Worm (Caenorhabditis elegans): ENCODE results near the gene droe-8.

Gene droe-8

DNA sequence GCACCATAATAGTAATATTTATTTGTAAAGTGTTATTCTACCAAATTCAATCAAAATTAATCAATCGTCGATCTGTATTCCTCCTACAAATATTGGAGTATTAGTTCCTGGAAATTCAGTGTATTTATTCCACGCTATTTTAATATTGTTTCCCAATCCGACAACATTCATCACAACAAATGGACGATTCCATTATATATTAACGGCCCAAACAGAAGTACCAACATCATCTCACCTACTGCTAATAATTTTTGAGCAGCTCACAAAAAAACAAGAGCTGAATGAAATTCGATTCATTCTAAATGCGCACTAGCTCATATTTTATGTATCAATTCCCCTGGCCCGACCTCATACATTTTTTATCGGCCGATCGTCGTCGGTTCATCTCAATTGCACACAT, 40.7 kb downstream of the droe-8 start:
- TF ChIP-seq ceh-36 (tag; optimal IDR thresholded peaks at IDR 0.05) (no peak), B0310.2 (tag; optimal IDR thresholded peaks at IDR 0.05) (no peak), F13C5.2 (tag; optimal IDR thresholded peaks at IDR 0.05) (no peak), ets-7 (tag; optimal IDR thresholded peaks at IDR 0.05) (no peak), ceh-13 (GFP tag; optimal IDR thresholded peaks at IDR 0.05) (no peak)

- no peak for TF ChIP-seq hmg-4 (GFP tag; optimal IDR thresholded peaks at IDR 0.05)
- TF ChIP-seq scrt-1 (GFP tag; IDR thresholded peaks at IDR 0.05) = no peak
Observed at ce11 chrV:8767493-8767892, 41.2 kb downstream of the droe-8 start.

- TF ChIP-seq ceh-36 (tag; optimal IDR thresholded peaks at IDR 0.05) = no peak
- TF ChIP-seq tbx-11 (GFP tag; IDR thresholded peaks at IDR 0.05) = no peak
- TF ChIP-seq B0310.2 (tag; optimal IDR thresholded peaks at IDR 0.05) = no peak
- TF ChIP-seq ceh-13 (GFP tag; optimal IDR thresholded peaks at IDR 0.05) = no peak
- no peak for TF ChIP-seq ama-1 (optimal IDR thresholded peaks at IDR 0.05)
- no peak for TF ChIP-seq aly-1 (tag; optimal IDR thresholded peaks at IDR 0.05)
- TF ChIP-seq ets-7 (tag; optimal IDR thresholded peaks at IDR 0.05) = no peak
- no peak for TF ChIP-seq hmg-4 (GFP tag; optimal IDR thresholded peaks at IDR 0.05)
- no peak for TF ChIP-seq hnd-1 (tag; optimal IDR thresholded peaks at IDR 0.05)
- no peak for TF ChIP-seq flt-1 (GFP tag; IDR thresholded peaks at IDR 0.05)
- no peak for TF ChIP-seq sea-1 (GFP tag; conservative IDR thresholded peaks at IDR 0.05)
- no peak for TF ChIP-seq pes-1 (GFP tag; IDR thresholded peaks at IDR 0.05)
- TF ChIP-seq hmbx-1 (tag; optimal IDR thresholded peaks at IDR 0.05) = no peak
- no peak for TF ChIP-seq tra-4 (tag; optimal IDR thresholded peaks at IDR 0.05)
- no peak for TF ChIP-seq F13C5.2 (tag; optimal IDR thresholded peaks at IDR 0.05)
- no peak for TF ChIP-seq tbx-37 (GFP tag; conservative IDR thresholded peaks at IDR 0.05)
- no peak for TF ChIP-seq scrt-1 (GFP tag; IDR thresholded peaks at IDR 0.05)
Observed at ce11 chrV:8768481-8768959, 42.2 kb downstream of the droe-8 start, which contains the start of gene B0507.3. Gene B0507.3 (plus strand): TSS chrV:8768909.

ce11 chrV:8769154-8769553, 42.8 kb downstream of the droe-8 start:
- TF ChIP-seq flt-1 (GFP tag; IDR thresholded peaks at IDR 0.05) (no peak), sea-1 (GFP tag; conservative IDR thresholded peaks at IDR 0.05) (no peak), hnd-1 (tag; optimal IDR thresholded peaks at IDR 0.05) (no peak), aly-1 (tag; optimal IDR thresholded peaks at IDR 0.05) (no peak), hmg-4 (GFP tag; optimal IDR thresholded peaks at IDR 0.05) (no peak), hmbx-1 (tag; optimal IDR thresholded peaks at IDR 0.05) (no peak), tra-4 (tag; optimal IDR thresholded peaks at IDR 0.05) (no peak), ceh-36 (tag; optimal IDR thresholded peaks at IDR 0.05) (no peak), tbx-11 (GFP tag; IDR thresholded peaks at IDR 0.05) (no peak), ceh-13 (GFP tag; optimal IDR thresholded peaks at IDR 0.05) (no peak), B0310.2 (tag; optimal IDR thresholded peaks at IDR 0.05) (no peak), scrt-1 (GFP tag; IDR thresholded peaks at IDR 0.05) (no peak), pes-1 (GFP tag; IDR thresholded peaks at IDR 0.05) (no peak), ets-7 (tag; optimal IDR thresholded peaks at IDR 0.05) (no peak), ama-1 (optimal IDR thresholded peaks at IDR 0.05) (no peak), F13C5.2 (tag; optimal IDR thresholded peaks at IDR 0.05) (no peak), tbx-37 (GFP tag; conservative IDR thresholded peaks at IDR 0.05) (no peak)

DNA sequence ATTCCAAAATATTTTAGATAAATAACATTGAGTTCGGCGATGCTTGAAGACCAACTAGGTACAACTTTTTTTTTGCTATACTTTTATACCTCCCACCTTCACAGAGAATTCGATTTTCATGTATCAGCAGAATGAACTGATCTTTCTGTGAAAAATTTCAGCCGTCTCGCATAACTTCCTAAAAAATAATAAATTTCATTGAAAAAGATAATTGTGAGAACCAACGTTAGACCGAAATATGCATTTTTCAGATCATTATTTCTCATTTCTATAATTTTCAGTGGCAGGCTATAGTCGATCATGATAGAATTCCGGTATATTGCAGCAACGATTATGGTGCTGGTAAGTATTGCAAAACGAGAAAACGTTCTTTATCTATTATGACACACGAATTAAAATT, 45.3 kb downstream of the droe-8 start, which contains the start of gene srx-115:
Gene srx-115, plus strand, starts transcription at position 301 of the 400 bp plus-strand sequence.
- TF ChIP-seq flt-1 (GFP tag; IDR thresholded peaks at IDR 0.05) (no peak), F13C5.2 (tag; optimal IDR thresholded peaks at IDR 0.05) (no peak), hmg-4 (GFP tag; optimal IDR thresholded peaks at IDR 0.05) (no peak), aly-1 (tag; optimal IDR thresholded peaks at IDR 0.05) (no peak), tbx-11 (GFP tag; IDR thresholded peaks at IDR 0.05) (no peak), tbx-37 (GFP tag; conservative IDR thresholded peaks at IDR 0.05) (no peak), pes-1 (GFP tag; IDR thresholded peaks at IDR 0.05) (no peak), hnd-1 (tag; optimal IDR thresholded peaks at IDR 0.05) (no peak), ceh-13 (GFP tag; optimal IDR thresholded peaks at IDR 0.05) (no peak)

DNA sequence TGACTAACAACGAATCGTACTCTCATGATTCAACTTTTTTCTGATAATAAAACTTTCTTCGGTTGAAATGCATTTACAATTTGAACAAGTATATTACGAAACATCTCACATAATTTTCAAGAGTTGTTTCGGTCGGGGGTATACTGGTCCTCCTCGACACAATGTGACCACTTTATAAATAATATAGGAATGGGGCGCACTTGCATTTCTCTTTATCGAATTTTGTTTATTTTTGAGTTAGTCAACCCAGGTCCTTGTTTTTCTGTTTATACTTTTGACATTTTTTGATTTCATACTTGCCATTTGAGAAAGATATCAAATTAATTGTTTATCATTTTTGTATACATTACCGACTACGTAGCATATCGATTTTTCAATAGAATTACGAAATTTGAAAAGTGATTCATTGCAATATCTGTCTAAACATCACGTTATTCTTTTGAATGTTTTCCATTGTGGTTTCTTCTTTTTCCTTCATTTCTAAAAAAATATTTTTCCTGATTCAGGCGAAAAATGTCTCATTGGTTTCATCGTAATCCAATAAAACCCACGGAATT, 47.6 kb downstream of the droe-8 start, which contains the start of gene B0507.2:
Gene B0507.2, plus strand, starts transcription at position 507 of the 557 bp plus-strand sequence.
- TF ChIP-seq sea-1 (GFP tag; conservative IDR thresholded peaks at IDR 0.05) (no peak), ceh-13 (GFP tag; optimal IDR thresholded peaks at IDR 0.05) (no peak), tbx-37 (GFP tag; conservative IDR thresholded peaks at IDR 0.05) (no peak), ceh-36 (tag; optimal IDR thresholded peaks at IDR 0.05) (no peak), tra-4 (tag; optimal IDR thresholded peaks at IDR 0.05) (no peak), tbx-11 (GFP tag; IDR thresholded peaks at IDR 0.05) (no peak), B0310.2 (tag; optimal IDR thresholded peaks at IDR 0.05) (no peak), scrt-1 (GFP tag; IDR thresholded peaks at IDR 0.05) (no peak), F13C5.2 (tag; optimal IDR thresholded peaks at IDR 0.05) (no peak), hmbx-1 (tag; optimal IDR thresholded peaks at IDR 0.05) (no peak), aly-1 (tag; optimal IDR thresholded peaks at IDR 0.05) (no peak), ama-1 (optimal IDR thresholded peaks at IDR 0.05) (no peak), pes-1 (GFP tag; IDR thresholded peaks at IDR 0.05) (no peak), ets-7 (tag; optimal IDR thresholded peaks at IDR 0.05) (no peak), flt-1 (GFP tag; IDR thresholded peaks at IDR 0.05) (no peak), hnd-1 (tag; optimal IDR thresholded peaks at IDR 0.05) (no peak)

- no peak for TF ChIP-seq pes-1 (GFP tag; IDR thresholded peaks at IDR 0.05)
- no peak for TF ChIP-seq F13C5.2 (tag; optimal IDR thresholded peaks at IDR 0.05)
- TF ChIP-seq hmbx-1 (tag; optimal IDR thresholded peaks at IDR 0.05) = no peak
- TF ChIP-seq tbx-37 (GFP tag; conservative IDR thresholded peaks at IDR 0.05) = no peak
- no peak for TF ChIP-seq ceh-13 (GFP tag; optimal IDR thresholded peaks at IDR 0.05)
- no peak for TF ChIP-seq flt-1 (GFP tag; IDR thresholded peaks at IDR 0.05)
- no peak for TF ChIP-seq tbx-11 (GFP tag; IDR thresholded peaks at IDR 0.05)
- TF ChIP-seq sea-1 (GFP tag; conservative IDR thresholded peaks at IDR 0.05) = no peak
- TF ChIP-seq B0310.2 (tag; optimal IDR thresholded peaks at IDR 0.05) = no peak
- no peak for TF ChIP-seq scrt-1 (GFP tag; IDR thresholded peaks at IDR 0.05)
- TF ChIP-seq ceh-36 (tag; optimal IDR thresholded peaks at IDR 0.05) = no peak
- TF ChIP-seq hmg-4 (GFP tag; optimal IDR thresholded peaks at IDR 0.05) = no peak
- TF ChIP-seq hnd-1 (tag; optimal IDR thresholded peaks at IDR 0.05) = no peak
- TF ChIP-seq tra-4 (tag; optimal IDR thresholded peaks at IDR 0.05) = no peak
- TF ChIP-seq aly-1 (tag; optimal IDR thresholded peaks at IDR 0.05) = no peak
- no peak for TF ChIP-seq ets-7 (tag; optimal IDR thresholded peaks at IDR 0.05)
- no peak for TF ChIP-seq ama-1 (optimal IDR thresholded peaks at IDR 0.05)
Observed at ce11 chrV:8776270-8776669, 49.9 kb downstream of the droe-8 start, which contains the start of gene B0507.1. Gene B0507.1 (plus strand): TSS chrV:8776570.

Data from whole organism, early embryonic.